Fruit fly (Drosophila melanogaster) whole organism, prepupa: ENCODE data around the gene Exn.

Experiments used
- CG11902 ChIP-seq: fragments of 200-800 bp; sonication (Bioruptor generic); optimal IDR thresholded peaks from 3 replicates; lab custom pipeline; 2016; ENCODE audit warnings: missing biosample characterization, missing genetic modification characterization
- CG32006 ChIP-seq: fragments of 200-800 bp; sonication (Bioruptor generic); optimal IDR thresholded peaks from 3 replicates; lab custom pipeline; 2017; ENCODE audit warnings: missing biosample characterization, mild to moderate bottlenecking, missing genetic modification characterization
- CG6276 ChIP-seq: fragments of 200-800 bp; sonication (Bioruptor generic); optimal IDR thresholded peaks from 2 replicates; lab custom pipeline; 2017; ENCODE audit warnings: missing biosample characterization, mild to moderate bottlenecking, missing genetic modification characterization
- Hr39 ChIP-seq: fragments of 200-800 bp; sonication (Bioruptor generic); optimal IDR thresholded peaks from 2 replicates; lab custom pipeline; 2016; ENCODE audit warnings: missing biosample characterization, missing genetic modification characterization
- Met ChIP-seq: fragments of 200-800 bp; sonication (Bioruptor generic); optimal IDR thresholded peaks from 3 replicates; lab custom pipeline; 2016; ENCODE audit warnings: missing biosample characterization, missing genetic modification characterization
- dsx ChIP-seq: fragments of 200-800 bp; optimal IDR thresholded peaks from 3 replicates; lab custom pipeline; 2019; ENCODE audit warnings: missing biosample characterization, mild to moderate bottlenecking, missing genetic modification characterization, moderate library complexity; ENCODE audit not compliant: poor library complexity, severe bottlenecking

- TF ChIP-seq CG11902 (GFP tag; lab: Kevin White, UChicago) (no peak), CG6276 (GFP tag; lab: Kevin White, UChicago) (no peak), CG32006 (peak; percentile 68), Met (GFP tag; lab: Kevin White, UChicago) (peak; percentile 36), Hr39 (GFP tag; lab: Kevin White, UChicago) (peak; percentile 40), dsx (no peak)
Observed at dm6 chr3L:17010492-17011303, 40.9 kb downstream of the Exn start.
